Fruit fly (Drosophila melanogaster): Measurements from ENCODE around the gene Tbc1d15-17.
A peak's percentile ranks its signal among the peaks of the same experiment; 100 is the strongest.

Gene Tbc1d15-17

DNA sequence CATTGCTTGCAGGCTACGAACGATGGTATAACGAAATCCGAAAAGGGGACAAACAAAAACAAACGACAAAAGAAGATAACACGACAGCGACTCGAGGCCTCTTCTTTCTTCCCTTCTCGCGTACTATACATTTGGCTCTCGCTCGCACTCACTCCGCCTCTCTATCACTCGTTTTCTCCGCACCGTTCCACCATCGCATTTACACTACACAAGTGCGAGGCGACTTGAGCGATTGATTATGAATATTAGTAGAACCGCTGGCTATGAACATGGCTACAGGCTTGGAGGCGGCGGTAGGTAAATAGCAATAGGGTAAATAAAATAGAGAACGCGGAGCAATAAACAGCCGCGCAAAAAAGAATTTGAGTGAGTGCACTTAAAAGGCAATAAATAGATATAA, 13.5 kb downstream of the Tbc1d15-17 start (continued):
- peak; percentile 90 for TF ChIP-seq Med (GFP tag)
- TF ChIP-seq chif (GFP tag; optimal IDR thresholded peaks at IDR 0.05) = peak in 1 of 2 experiments; percentile 10
- peak; percentile 89 for TF ChIP-seq CG2199 (GFP tag; IDR thresholded peaks at IDR 0.05)
- no peak for TF ChIP-seq br (optimal IDR thresholded peaks at IDR 0.05)
- TF ChIP-seq HHEX (GFP tag; optimal IDR thresholded peaks at IDR 0.05) = peak; percentile 21
- peak in 1 of 2 experiments; percentile 37 for TF ChIP-seq dpn (GFP tag; optimal IDR thresholded peaks at IDR 0.05)
- TF ChIP-seq wek (GFP tag; optimal IDR thresholded peaks at IDR 0.05) = peak; percentile 71
- TF ChIP-seq CG13424 (tag; optimal IDR thresholded peaks at IDR 0.05) = peak; percentile 8
- no peak for TF ChIP-seq CG7963 (GFP tag; IDR thresholded peaks at IDR 0.05; ENCODE audit: partially characterized antibody)
- TF ChIP-seq CG31224 (GFP tag; IDR thresholded peaks at IDR 0.05) = no peak
- 0 out of 3 replicates have a peak, but pooled peaks have one; percentile 48 for TF ChIP-seq so (GFP tag; IDR thresholded peaks at IDR 0.05)
- TF ChIP-seq CG9437 (GFP tag; optimal IDR thresholded peaks at IDR 0.05) = no peak
- peak; percentile 35 for TF ChIP-seq CG2202 (tag; optimal IDR thresholded peaks at IDR 0.05)
- TF ChIP-seq ATbp (GFP tag; optimal IDR thresholded peaks at IDR 0.05) = peak; percentile 76
- no peak for TF ChIP-seq zfh2 (GFP tag; optimal IDR thresholded peaks at IDR 0.05)
- TF ChIP-seq caup (GFP tag; optimal IDR thresholded peaks at IDR 0.05; ENCODE audit: severe bottlenecking) = peak; percentile 4
- TF ChIP-seq tll (GFP tag; optimal IDR thresholded peaks at IDR 0.05) = peak in 1 of 2 experiments; percentile 59
- TF ChIP-seq CG1233 (GFP tag; optimal IDR thresholded peaks at IDR 0.05) = peak; percentile 41
- TF ChIP-seq CG6813 (GFP tag; optimal IDR thresholded peaks at IDR 0.05) = peak; percentile 67
- TF ChIP-seq Vsx1 (GFP tag; optimal IDR thresholded peaks at IDR 0.05) = peak; percentile 11
- TF ChIP-seq NC2β (GFP tag; optimal IDR thresholded peaks at IDR 0.05) = no peak
- TF ChIP-seq pros (GFP tag; optimal IDR thresholded peaks at IDR 0.05) = peak; percentile 93
- TF ChIP-seq dmrt11E (tag; optimal IDR thresholded peaks at IDR 0.05) = peak; percentile 27
- peak; percentile 20 for TF ChIP-seq CG33557 (GFP tag; optimal IDR thresholded peaks at IDR 0.05)
- TF ChIP-seq Meics (GFP tag; optimal IDR thresholded peaks at IDR 0.05) = no peak
- no peak for TF ChIP-seq CG12155 (GFP tag; optimal IDR thresholded peaks at IDR 0.05)
- no peak for TF ChIP-seq E2f2 (GFP tag; IDR thresholded peaks at IDR 0.05)
- peak; percentile 15 for TF ChIP-seq Spps (tag; optimal IDR thresholded peaks at IDR 0.05)
- no peak for TF ChIP-seq CG2678 (tag; optimal IDR thresholded peaks at IDR 0.05)
- peak; percentile 42 for TF ChIP-seq Sox100B (GFP tag; optimal IDR thresholded peaks at IDR 0.05)
- TF ChIP-seq kay (GFP tag; optimal IDR thresholded peaks at IDR 0.05) = no peak
- peak; percentile 16 for TF ChIP-seq CG2120 (GFP tag; optimal IDR thresholded peaks at IDR 0.05)
- TF ChIP-seq CG3163 (GFP tag; optimal IDR thresholded peaks at IDR 0.05) = peak; percentile 5
- peak; percentile 5 for TF ChIP-seq MTF-1 (GFP tag; optimal IDR thresholded peaks at IDR 0.05; ENCODE audit: borderline replicate concordance)
- TF ChIP-seq CG1647 (GFP tag; optimal IDR thresholded peaks at IDR 0.05) = peak; percentile 8
- TF ChIP-seq CG12104 (GFP tag; optimal IDR thresholded peaks at IDR 0.05) = no peak
- TF ChIP-seq az2 (GFP tag; optimal IDR thresholded peaks at IDR 0.05) = no peak
- TF ChIP-seq CG17568 (GFP tag; optimal IDR thresholded peaks at IDR 0.05) = peak; percentile 55
- peak; percentile 21 for TF ChIP-seq Camta (GFP tag; optimal IDR thresholded peaks at IDR 0.05)
- peak; percentile 44 to 45 for TF ChIP-seq bsh (GFP tag; optimal IDR thresholded peaks at IDR 0.05)
- peak; percentile 80 for TF ChIP-seq sens (GFP tag)
- peak; percentile 60; the same call in 1 of the 3 replicates for TF ChIP-seq ci (GFP tag; IDR thresholded peaks at IDR 0.05)
- TF ChIP-seq CG12659 (GFP tag; optimal IDR thresholded peaks at IDR 0.05) = peak; percentile 20
- peak in 1 of 2 experiments; percentile 18 for TF ChIP-seq Hr51 (GFP tag; optimal IDR thresholded peaks at IDR 0.05)
- TF ChIP-seq CG10147 (GFP tag; optimal IDR thresholded peaks at IDR 0.05) = no peak
- TF ChIP-seq salm (tag; optimal IDR thresholded peaks at IDR 0.05) = peak; percentile 42
- peak; percentile 47 for TF ChIP-seq CrebB (tag; optimal IDR thresholded peaks at IDR 0.05)
- TF ChIP-seq CG8281 (tag; optimal IDR thresholded peaks at IDR 0.05) = peak; percentile 33
- TF ChIP-seq CG9727 (GFP tag; optimal IDR thresholded peaks at IDR 0.05) = peak; percentile 49
